Fruit fly (Drosophila melanogaster): ENCODE data around the gene CG11594.

The CG11594 gene

DNA sequence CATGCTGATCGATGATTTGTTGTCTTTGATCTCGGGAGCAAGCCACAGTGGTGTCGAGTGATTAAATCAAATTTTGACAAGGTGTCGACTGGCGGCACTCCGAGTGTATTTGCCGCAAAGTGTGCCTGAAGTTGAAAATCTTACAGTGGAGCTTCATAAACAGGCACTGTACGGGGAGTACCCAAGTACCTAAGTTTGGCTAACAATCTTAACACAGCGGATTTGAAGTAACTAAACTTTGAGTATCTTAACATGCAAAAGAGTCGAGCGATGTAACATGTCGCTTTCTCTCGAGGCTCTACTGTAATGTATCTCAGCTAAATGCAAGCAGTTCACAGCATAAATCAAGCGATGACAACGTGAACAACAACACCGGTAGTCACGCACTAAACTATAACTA is 9.1 kb downstream of the CG11594 start (continued):
- no peak for TF ChIP-seq run (tag; optimal IDR thresholded peaks at IDR 0.05)
- TF ChIP-seq CG14441 (GFP tag; IDR thresholded peaks at IDR 0.05): peak; percentile 60; the same call in 1 of the 2 replicates
- TF ChIP-seq tup (GFP tag; optimal IDR thresholded peaks at IDR 0.05): peak; percentile 1
- TF ChIP-seq CG14667 (GFP tag; IDR thresholded peaks at IDR 0.05): peak; percentile 52; the same call in 1 of the 2 replicates
- TF ChIP-seq btn (GFP tag; optimal IDR thresholded peaks at IDR 0.05): peak; percentile 54
- TF ChIP-seq CG13123 (GFP tag; optimal IDR thresholded peaks at IDR 0.05): no peak
- no peak for TF ChIP-seq Sry-β (GFP tag; optimal IDR thresholded peaks at IDR 0.05)
- no peak for TF ChIP-seq CrebB (tag; optimal IDR thresholded peaks at IDR 0.05)
- no peak for TF ChIP-seq lbe (GFP tag; optimal IDR thresholded peaks at IDR 0.05)
- no peak for TF ChIP-seq chinmo (GFP tag; IDR thresholded peaks at IDR 0.05; ENCODE audit: partially characterized antibody)
- no peak for TF ChIP-seq D19B (GFP tag; optimal IDR thresholded peaks at IDR 0.05)
- TF ChIP-seq CG17361 (GFP tag; IDR thresholded peaks at IDR 0.05): peak; percentile 64
- TF ChIP-seq CG3838 (GFP tag; optimal IDR thresholded peaks at IDR 0.05): no peak
- peak; percentile 74 for TF ChIP-seq CG32772 (GFP tag; IDR thresholded peaks at IDR 0.05)
- peak; percentile 29 for TF ChIP-seq lab (GFP tag; optimal IDR thresholded peaks at IDR 0.05)
- peak; percentile 56 for TF ChIP-seq ewg (GFP tag; optimal IDR thresholded peaks at IDR 0.05)
- TF ChIP-seq CG32532 (GFP tag; IDR thresholded peaks at IDR 0.05): 0 out of 2 replicates have a peak, but pooled peaks have one; percentile 19
- TF ChIP-seq Gug (GFP tag; IDR thresholded peaks at IDR 0.05): peak; percentile 75; the same call in 3 of the 4 replicates
- TF ChIP-seq BEAF-32 (GFP tag; optimal IDR thresholded peaks at IDR 0.05): no peak
- TF ChIP-seq sqz (GFP tag; optimal IDR thresholded peaks at IDR 0.05): peak; percentile 3
- TF ChIP-seq Side (GFP tag; optimal IDR thresholded peaks at IDR 0.05): peak; percentile 45
- TF ChIP-seq CG34376 (GFP tag; optimal IDR thresholded peaks at IDR 0.05): no peak
- TF ChIP-seq Optix (GFP tag; IDR thresholded peaks at IDR 0.05): peak; percentile 81; the same call in 2 of the 3 replicates
- TF ChIP-seq CG15269 (tag; optimal IDR thresholded peaks at IDR 0.05): peak; percentile 29
- TF ChIP-seq CG7928 (GFP tag; optimal IDR thresholded peaks at IDR 0.05): no peak
- TF ChIP-seq CG1832 (GFP tag; optimal IDR thresholded peaks at IDR 0.05): no peak
- no peak for TF ChIP-seq Nf-YC (tag; optimal IDR thresholded peaks at IDR 0.05)
- TF ChIP-seq CG4820 (GFP tag; optimal IDR thresholded peaks at IDR 0.05): peak; percentile 66
- no peak for TF ChIP-seq cg (GFP tag; optimal IDR thresholded peaks at IDR 0.05)
- TF ChIP-seq CG11456 (GFP tag; IDR thresholded peaks at IDR 0.05): peak; percentile 70; the same call in 2 of the 3 replicates
- TF ChIP-seq Oaz (GFP tag; IDR thresholded peaks at IDR 0.05): no peak
- TF ChIP-seq CG10431 (GFP tag; optimal IDR thresholded peaks at IDR 0.05): peak; percentile 22
- TF ChIP-seq Hmr (GFP tag; optimal IDR thresholded peaks at IDR 0.05): no peak
- peak; percentile 58 for TF ChIP-seq wor (GFP tag; IDR thresholded peaks at IDR 0.05)
- TF ChIP-seq gfzf (GFP tag; optimal IDR thresholded peaks at IDR 0.05): no peak
- TF ChIP-seq CG10209 (GFP tag; optimal IDR thresholded peaks at IDR 0.05): peak; percentile 47
- no peak for TF ChIP-seq Hand (GFP tag; optimal IDR thresholded peaks at IDR 0.05)
- TF ChIP-seq pita (GFP tag; optimal IDR thresholded peaks at IDR 0.05): no peak
- TF ChIP-seq CG30403 (GFP tag; optimal IDR thresholded peaks at IDR 0.05): peak; percentile 59
- no peak for TF ChIP-seq cwo (GFP tag; optimal IDR thresholded peaks at IDR 0.05)
- TF ChIP-seq seq (GFP tag; IDR thresholded peaks at IDR 0.05): no peak
- TF ChIP-seq CG6272 (GFP tag; IDR thresholded peaks at IDR 0.05): peak; percentile 57
- no peak for TF ChIP-seq pzg (GFP tag; optimal IDR thresholded peaks at IDR 0.05)
- TF ChIP-seq CG1024 (GFP tag; IDR thresholded peaks at IDR 0.05): 0 out of 2 replicates have a peak, but pooled peaks have one; percentile 46
- TF ChIP-seq vfl (GFP tag; optimal IDR thresholded peaks at IDR 0.05): no peak
- TF ChIP-seq CG2129 (GFP tag; IDR thresholded peaks at IDR 0.05; ENCODE audit: partially characterized antibody): no peak
- TF ChIP-seq psq (GFP tag; optimal IDR thresholded peaks at IDR 0.05): no peak
- TF ChIP-seq CG12236 (GFP tag; optimal IDR thresholded peaks at IDR 0.05): peak; percentile 39
- TF ChIP-seq dmrt99B (tag; optimal IDR thresholded peaks at IDR 0.05): peak; percentile 58
- no peak for TF ChIP-seq Asciz (GFP tag; optimal IDR thresholded peaks at IDR 0.05)

Data from whole organism, embryonic.